Worm (Caenorhabditis elegans) whole organism, L1 larva: ENCODE results near the gene str-187.

Experiments used
- C04F5.9 ChIP-seq: sonication (generic microtip); optimal IDR thresholded peaks from 2 replicates; lab custom pipeline; 2016; ENCODE audit warnings: missing genetic modification characterization, missing compliant biosample characterization
- C16A3.4 ChIP-seq: fragments of 150-350 bp; optimal IDR thresholded peaks from 2 replicates; lab custom pipeline; 2014; ENCODE audit warnings: missing biosample characterization, missing genetic modification characterization
- C34B4.2 ChIP-seq: sonication (generic microtip); optimal IDR thresholded peaks from 2 replicates; lab custom pipeline; 2017; ENCODE audit warnings: mild to moderate bottlenecking, missing genetic modification characterization, missing compliant biosample characterization
- blmp-1 ChIP-seq: fragments of 150-350 bp; optimal IDR thresholded peaks from 2 replicates; lab custom pipeline; 2014; ENCODE audit warnings: missing biosample characterization, missing genetic modification characterization
- ceh-82 ChIP-seq, 3 experiments: fragments of 150-350 bp in 1 of 3; sonication (generic microtip) in 2 of 3; optimal IDR thresholded peaks; 2 replicates each; lab custom pipeline; 2014 to 2017; ENCODE audit warnings: missing biosample characterization in 3 of 3, missing genetic modification characterization in 3 of 3
- dsc-1 ChIP-seq: sonication (generic microtip); optimal IDR thresholded peaks from 2 replicates; lab custom pipeline; 2016; ENCODE audit warnings: mild to moderate bottlenecking, missing genetic modification characterization, missing compliant biosample characterization
- efl-1 ChIP-seq, 4 experiments: fragments of 150-350 bp; optimal IDR thresholded peaks in 3 of 4; peaks in 1 of 4; 1 replicate in 1 of 4; 2 replicates in 3 of 4; lab custom pipeline; 2014; ENCODE audit warnings: missing biosample characterization in 2 of 4, missing genetic modification characterization in 2 of 4, missing genetic modification reagents in 2 of 4
- egl-13 ChIP-seq: sonication (generic microtip); optimal IDR thresholded peaks from 2 replicates; lab custom pipeline; 2016; ENCODE audit warnings: missing genotype, missing genetic modification reagents, missing genetic modification characterization, missing compliant biosample characterization
- egl-27 ChIP-seq, 2 experiments: fragments of 150-350 bp in 1 of 2; sonication (generic microtip); optimal IDR thresholded peaks; 3 replicates each; lab custom pipeline; 2017 to 2018; ENCODE audit warnings: missing biosample characterization in 2 of 2, missing genetic modification characterization in 2 of 2, missing genetic modification reagents in 2 of 2
- fkh-10 ChIP-seq: sonication (generic microtip); optimal IDR thresholded peaks from 2 replicates; lab custom pipeline; 2017; ENCODE audit warnings: missing biosample characterization, missing genetic modification reagents, missing genetic modification characterization
- fkh-4 ChIP-seq: sonication (generic microtip); optimal IDR thresholded peaks from 2 replicates; lab custom pipeline; 2016; ENCODE audit warnings: missing compliant biosample characterization, missing genetic modification characterization, borderline replicate concordance
- fos-1 ChIP-seq: fragments of 150-350 bp; optimal IDR thresholded peaks from 2 replicates; lab custom pipeline; 2014; ENCODE audit warnings: missing biosample characterization, missing genetic modification characterization
- hpl-2 ChIP-seq: fragments of 150-350 bp; optimal IDR thresholded peaks from 2 replicates; lab custom pipeline; 2014; ENCODE audit warnings: missing biosample characterization, missing genetic modification reagents, missing genetic modification characterization
- irx-1 ChIP-seq: sonication (generic microtip); optimal IDR thresholded peaks from 2 replicates; lab custom pipeline; 2016; ENCODE audit warnings: missing genetic modification characterization, missing compliant biosample characterization
- jun-1 ChIP-seq: fragments of 150-350 bp; optimal IDR thresholded peaks from 2 replicates; lab custom pipeline; 2014; ENCODE audit warnings: missing biosample characterization, missing genetic modification reagents, missing genetic modification characterization
- lin-15B ChIP-seq: fragments of 150-350 bp; sonication (generic microtip); optimal IDR thresholded peaks from 3 replicates; lab custom pipeline; 2014; ENCODE audit warnings: missing biosample characterization, missing genetic modification characterization
- lin-35 ChIP-seq, 2 experiments: fragments of 150-350 bp; optimal IDR thresholded peaks; 2 replicates each; lab custom pipeline; 2014; ENCODE audit warnings: missing biosample characterization in 2 of 2, missing genetic modification characterization in 2 of 2, missing genetic modification reagents in 2 of 2
- lsy-2 ChIP-seq, 2 experiments: fragments of 150-350 bp; optimal IDR thresholded peaks; 2 replicates each; lab custom pipeline; 2014; ENCODE audit warnings: missing biosample characterization in 2 of 2, missing genetic modification characterization in 2 of 2
- nhr-12 ChIP-seq: sonication (generic microtip); optimal IDR thresholded peaks from 2 replicates; lab custom pipeline; 2017; ENCODE audit warnings: missing biosample characterization, missing genetic modification characterization
- nhr-19 ChIP-seq: fragments of 200-800 bp; sonication (Bioruptor generic); conservative IDR thresholded peaks from 2 replicates; pipeline ENCODE4 v1.3.6; 2022; ENCODE audit warnings: missing genetic modification characterization, missing compliant biosample characterization
- nhr-20 ChIP-seq: sonication (generic microtip); optimal IDR thresholded peaks from 2 replicates; lab custom pipeline; 2016; ENCODE audit warnings: mild to moderate bottlenecking, missing genetic modification characterization, missing compliant biosample characterization
- nhr-237 ChIP-seq: fragments of 150-350 bp; optimal IDR thresholded peaks from 2 replicates; lab custom pipeline; 2014; ENCODE audit warnings: missing biosample characterization, missing genetic modification characterization
- nhr-47 ChIP-seq: sonication (generic microtip); optimal IDR thresholded peaks from 2 replicates; lab custom pipeline; 2016; ENCODE audit warnings: mild to moderate bottlenecking, missing genetic modification characterization, moderate library complexity, missing compliant biosample characterization
- nhr-76 ChIP-seq: sonication (generic microtip); optimal IDR thresholded peaks from 2 replicates; lab custom pipeline; 2017; ENCODE audit warnings: missing biosample characterization, missing genetic modification characterization
- nhr-85 ChIP-seq: sonication (generic microtip); peaks from one replicate; lab custom pipeline; 2016; ENCODE audit warnings: missing genetic modification characterization, inconsistent platforms, missing compliant biosample characterization
- snpc-4 ChIP-seq: fragments of 150-350 bp; optimal IDR thresholded peaks from 2 replicates; lab custom pipeline; 2014; ENCODE audit warnings: missing biosample characterization, missing genetic modification characterization
- swsn-7 ChIP-seq: sonication (generic microtip); optimal IDR thresholded peaks from 2 replicates; lab custom pipeline; 2016; ENCODE audit warnings: missing genetic modification characterization, missing compliant biosample characterization
- unc-130 ChIP-seq: fragments of 150-350 bp; optimal IDR thresholded peaks from 2 replicates; lab custom pipeline; 2017; ENCODE audit warnings: missing biosample characterization, missing genetic modification characterization, inconsistent platforms
- unc-86 ChIP-seq: sonication (generic microtip); optimal IDR thresholded peaks from 2 replicates; lab custom pipeline; 2016; ENCODE audit warnings: missing genetic modification characterization, missing compliant biosample characterization
- unc-98 ChIP-seq: fragments of 200-800 bp; sonication (Bioruptor generic); IDR thresholded peaks from 2 replicates; pipeline ENCODE4 v1.3.6; 2022; ENCODE audit warnings: missing genetic modification characterization, missing compliant biosample characterization
- vab-15 ChIP-seq: sonication (generic microtip); optimal IDR thresholded peaks from 2 replicates; lab custom pipeline; 2017; ENCODE audit warnings: missing genotype, mild to moderate bottlenecking, missing genetic modification characterization, missing compliant biosample characterization
- ztf-4 ChIP-seq: fragments of 150-350 bp; optimal IDR thresholded peaks from 2 replicates; lab custom pipeline; 2014; ENCODE audit warnings: missing biosample characterization, missing genetic modification characterization

str-187 gene

ce11 chrIV:17268628-17269027 is 3.2 kb downstream of the str-187 start (continued):
- no peak for TF ChIP-seq irx-1 (tag; lab: Kevin White, UChicago)
- no peak for TF ChIP-seq C04F5.9 (tag; lab: Kevin White, UChicago)
- TF ChIP-seq lsy-2 (tag; optimal IDR thresholded peaks at IDR 0.05; lab: Kevin White, UChicago) = peak in 1 of 2 experiments; percentile 64
- no peak for TF ChIP-seq vab-15 (tag; lab: Kevin White, UChicago)
- TF ChIP-seq swsn-7 (tag; lab: Kevin White, UChicago) = peak; percentile 46
- TF ChIP-seq lin-15B (tag; lab: Kevin White, UChicago) = no peak
- peak; percentile 5 for TF ChIP-seq fos-1 (tag; lab: Kevin White, UChicago)
- TF ChIP-seq dsc-1 = peak; percentile 10
- TF ChIP-seq fkh-4 (tag; lab: Kevin White, UChicago) = no peak
- TF ChIP-seq ceh-82 (tag; optimal IDR thresholded peaks at IDR 0.05; lab: Kevin White, UChicago) = peak; percentile 0 to 64 (median 11)
- peak; percentile 1 for TF ChIP-seq nhr-20
- TF ChIP-seq C16A3.4 (tag; lab: Kevin White, UChicago) = no peak
- no peak for TF ChIP-seq nhr-76 (tag; lab: Kevin White, UChicago)
- TF ChIP-seq unc-86 (tag; lab: Kevin White, UChicago) = no peak
- peak; percentile 38 for TF ChIP-seq nhr-47 (tag; lab: Kevin White, UChicago)
- no peak for TF ChIP-seq nhr-19 (GFP tag; lab: Robert Waterston, UW)
- no peak for TF ChIP-seq snpc-4
- TF ChIP-seq fkh-10 (GFP tag; lab: Kevin White, UChicago) = no peak
- no peak for TF ChIP-seq nhr-237 (tag; lab: Kevin White, UChicago)
- no peak for TF ChIP-seq egl-13
- no peak for TF ChIP-seq unc-98 (GFP tag; lab: Robert Waterston, UW)
- TF ChIP-seq nhr-12 (tag; lab: Kevin White, UChicago) = no peak
- TF ChIP-seq lin-35 (GFP tag; optimal IDR thresholded peaks at IDR 0.05; lab: Kevin White, UChicago) = peak; percentile 32 to 39
- TF ChIP-seq efl-1 (optimal IDR thresholded peaks at IDR 0.05; lab: Kevin White, UChicago) = peak; percentile 47 to 71
- peak; percentile 23 to 37 for TF ChIP-seq efl-1 (GFP tag; optimal IDR thresholded peaks at IDR 0.05 in 1 of 2; lab: Kevin White, UChicago)
- TF ChIP-seq C34B4.2 (tag; lab: Kevin White, UChicago) = no peak
- no peak for TF ChIP-seq ztf-4 (tag; lab: Kevin White, UChicago)

ce11 chrIV:17269042-17269441 is 3.7 kb downstream of the str-187 start, which contains the start of gene atgp-1:
Gene atgp-1, plus strand, starts transcription at chrIV:17269342.
- TF ChIP-seq nhr-85 (tag; lab: Kevin White, UChicago) (peak; percentile 63), egl-27 (tag; optimal IDR thresholded peaks at IDR 0.05; lab: Kevin White, UChicago) (no peak)

ce11 chrIV:17269702-17270101 is 4.3 kb downstream of the str-187 start:
- TF ChIP-seq blmp-1 (peak; percentile 12), unc-130 (tag; lab: Kevin White, UChicago) (no peak)

ce11 chrIV:17273602-17274110 is 8.3 kb downstream of the str-187 start, which contains the start of gene gln-5:
Gene gln-5, minus strand, starts transcription at chrIV:17273652.
- TF ChIP-seq hpl-2 (no peak), efl-1 (optimal IDR thresholded peaks at IDR 0.05; lab: Kevin White, UChicago) (peak in 1 of 2 experiments; percentile 29), efl-1 (GFP tag; optimal IDR thresholded peaks at IDR 0.05 in 1 of 2; lab: Kevin White, UChicago) (peak in 1 of 2 experiments; percentile 31)

- no peak for TF ChIP-seq efl-1 (optimal IDR thresholded peaks at IDR 0.05; lab: Kevin White, UChicago)
- peak in 1 of 2 experiments; percentile 22 for TF ChIP-seq efl-1 (GFP tag; optimal IDR thresholded peaks at IDR 0.05 in 1 of 2; lab: Kevin White, UChicago)
- TF ChIP-seq jun-1 (tag; lab: Kevin White, UChicago) = no peak
These were observed 9.9 kb downstream of the str-187 start, which contains the start of gene lhfp-4 for ce11 chrIV:17275281-17275680. Gene lhfp-4, plus strand, starts transcription at chrIV:17275581.
